Worm (Caenorhabditis elegans) whole organism, early embryonic: Measurements from ENCODE around the gene Y43F8C.16.

Experiments
- F13C5.2 ChIP-seq: sonication (generic microtip); optimal IDR thresholded peaks from 2 replicates; lab custom pipeline; 2017; ENCODE audit warnings: mild to moderate bottlenecking, missing genetic modification characterization, inconsistent platforms, missing compliant biosample characterization
- ama-1 ChIP-seq: fragments of 150-350 bp; optimal IDR thresholded peaks from 2 replicates; lab custom pipeline; 2014
- ceh-36 ChIP-seq: sonication (generic microtip); optimal IDR thresholded peaks from 2 replicates; lab custom pipeline; 2016; ENCODE audit warnings: missing genetic modification characterization, inconsistent platforms, missing compliant biosample characterization
- hmbx-1 ChIP-seq: sonication (generic microtip); optimal IDR thresholded peaks from 2 replicates; lab custom pipeline; 2016; ENCODE audit warnings: mild to moderate bottlenecking, missing genetic modification characterization, missing compliant biosample characterization
- hmg-4 ChIP-seq: fragments of 200-800 bp; sonication (Bioruptor generic); optimal IDR thresholded peaks from 2 replicates; lab custom pipeline; 2018; ENCODE audit warnings: mild to moderate bottlenecking, missing genetic modification characterization, missing compliant biosample characterization
- hnd-1 ChIP-seq: sonication (generic microtip); optimal IDR thresholded peaks from 2 replicates; lab custom pipeline; 2016; ENCODE audit warnings: missing genetic modification characterization, missing compliant biosample characterization
- sea-1 ChIP-seq: fragments of 200-800 bp; sonication (Bioruptor generic); conservative IDR thresholded peaks from 2 replicates; pipeline ENCODE4 v1.3.6; 2022; ENCODE audit warnings: missing genetic modification characterization, missing compliant biosample characterization
- tbx-37 ChIP-seq: fragments of 200-800 bp; sonication (Bioruptor generic); conservative IDR thresholded peaks from 2 replicates; pipeline ENCODE4 v1.3.6; 2022; ENCODE audit warnings: missing genetic modification reagents, missing genetic modification characterization, missing compliant biosample characterization
- tra-4 ChIP-seq: sonication (generic microtip); optimal IDR thresholded peaks from 2 replicates; lab custom pipeline; 2017; ENCODE audit warnings: missing genetic modification characterization, missing compliant biosample characterization

DNA sequence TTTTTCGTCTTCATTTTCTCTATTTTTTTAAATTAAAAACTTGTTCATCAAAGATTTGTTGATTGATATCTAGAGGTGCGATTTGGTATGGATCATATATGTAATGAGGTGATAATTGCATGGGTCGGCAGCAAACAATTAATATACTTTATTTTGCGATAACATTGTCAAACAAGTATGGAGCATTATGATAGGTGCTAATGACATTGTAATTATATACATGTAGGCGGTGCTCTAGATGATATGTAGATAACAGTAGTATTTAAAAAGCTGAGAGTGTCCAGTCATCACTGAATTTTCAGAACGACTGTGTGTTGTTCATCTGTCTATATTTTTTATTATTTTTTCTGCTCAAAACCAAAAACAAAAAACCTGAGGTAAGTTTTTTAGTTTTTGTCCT lies 15.0 kb upstream of the Y43F8C.16 start, which contains the start of gene Y116F11A.1:
- TF ChIP-seq tbx-37 (no peak), hnd-1 (tag; lab: Kevin White, UChicago) (no peak), hmg-4 (GFP tag; lab: Kevin White, UChicago) (no peak), ama-1 (lab: Kevin White, UChicago) (no peak), hmbx-1 (tag; lab: Kevin White, UChicago) (no peak), sea-1 (GFP tag; lab: Robert Waterston, UW) (no peak), tra-4 (tag; lab: Kevin White, UChicago) (no peak), ceh-36 (no peak), F13C5.2 (tag; lab: Kevin White, UChicago) (no peak)
